Worm (Caenorhabditis elegans): ENCODE data around the gene srlf-19.

ce11 chrV:534176-534575, 28.9 kb downstream of the srlf-19 start, which contains the start of gene nhr-132:
- no peak for TF ChIP-seq ztf-11 (tag; optimal IDR thresholded peaks at IDR 0.05)
- no peak for TF ChIP-seq unc-62 (GFP tag; optimal IDR thresholded peaks at IDR 0.05)
